Worm (Caenorhabditis elegans) whole organism, late embryonic: ENCODE results near the gene cyp-34A10.
A peak's percentile ranks its signal among the peaks of the same experiment; 100 is the strongest.

Source experiments
- C08G9.2 ChIP-seq: sonication (generic microtip); optimal IDR thresholded peaks from 2 replicates; lab custom pipeline; 2016; ENCODE audit warnings: mild to moderate bottlenecking, missing genetic modification characterization, moderate library complexity, missing compliant biosample characterization
- C38D4.7 ChIP-seq: fragments of 200-800 bp; sonication (Bioruptor generic); optimal IDR thresholded peaks from 2 replicates; lab custom pipeline; 2018; ENCODE audit warnings: mild to moderate bottlenecking, missing genetic modification characterization, moderate library complexity, missing compliant biosample characterization
- K02D7.2 ChIP-seq: sonication (generic microtip); optimal IDR thresholded peaks from 2 replicates; lab custom pipeline; 2017; ENCODE audit warnings: mild to moderate bottlenecking, missing genetic modification characterization, missing compliant biosample characterization
- T23F11.4 ChIP-seq: fragments of 200-800 bp; sonication (Bioruptor generic); optimal IDR thresholded peaks from 2 replicates; lab custom pipeline; 2018; ENCODE audit warnings: mild to moderate bottlenecking, missing genetic modification characterization, missing compliant biosample characterization
- Y22D7AL.16 ChIP-seq: sonication (generic microtip); optimal IDR thresholded peaks from 2 replicates; lab custom pipeline; 2016; ENCODE audit warnings: missing genetic modification characterization, missing compliant biosample characterization
- ahr-1 ChIP-seq: sonication (generic microtip); optimal IDR thresholded peaks from 2 replicates; lab custom pipeline; 2016; ENCODE audit warnings: missing genetic modification characterization, missing compliant biosample characterization
- ceh-14 ChIP-seq: sonication (generic microtip); optimal IDR thresholded peaks from 2 replicates; lab custom pipeline; 2016; ENCODE audit warnings: missing genotype, missing genetic modification characterization, missing compliant biosample characterization
- ceh-2 ChIP-seq: sonication (generic microtip); optimal IDR thresholded peaks from 2 replicates; lab custom pipeline; 2016; ENCODE audit warnings: missing genotype, missing genetic modification characterization, missing compliant biosample characterization
- ceh-22 ChIP-seq: sonication (generic microtip); optimal IDR thresholded peaks from 2 replicates; lab custom pipeline; 2017; ENCODE audit warnings: missing biosample characterization, missing genetic modification characterization
- ceh-45 ChIP-seq: fragments of 200-800 bp; sonication (Bioruptor generic); IDR thresholded peaks from 2 replicates; pipeline ENCODE4 v1.3.6; 2022; ENCODE audit warnings: missing genetic modification reagents, missing genetic modification characterization, missing compliant biosample characterization
- ceh-6 ChIP-seq: fragments of 200-800 bp; sonication (Bioruptor generic); optimal IDR thresholded peaks from 2 replicates; lab custom pipeline; 2018; ENCODE audit warnings: mild to moderate bottlenecking, missing genetic modification characterization, missing compliant biosample characterization
- dve-1 ChIP-seq: sonication (generic microtip); optimal IDR thresholded peaks from 2 replicates; lab custom pipeline; 2017; ENCODE audit warnings: antibody characterized with exemption, mild to moderate bottlenecking, missing genetic modification characterization, missing compliant biosample characterization
- elt-2 ChIP-seq: sonication (generic microtip); optimal IDR thresholded peaks from 2 replicates; lab custom pipeline; 2016; ENCODE audit warnings: missing genetic modification reagents, missing genetic modification characterization, missing compliant biosample characterization
- ets-4 ChIP-seq: sonication (generic microtip); optimal IDR thresholded peaks from 2 replicates; lab custom pipeline; 2016; ENCODE audit warnings: missing genetic modification characterization, missing compliant biosample characterization
- fax-1 ChIP-seq: sonication (generic microtip); optimal IDR thresholded peaks from 2 replicates; lab custom pipeline; 2016; ENCODE audit warnings: missing genotype, missing genetic modification characterization, missing compliant biosample characterization
- gmeb-2 ChIP-seq: sonication (generic microtip); optimal IDR thresholded peaks from 2 replicates; lab custom pipeline; 2016; ENCODE audit warnings: missing genetic modification characterization, inconsistent platforms, missing compliant biosample characterization
- hlh-30 ChIP-seq: sonication (generic microtip); optimal IDR thresholded peaks from 2 replicates; lab custom pipeline; 2017; ENCODE audit warnings: antibody characterized with exemption, missing genetic modification characterization, missing compliant biosample characterization; ENCODE audit not compliant: insufficient read depth
- hlh-6 ChIP-seq: sonication (generic microtip); optimal IDR thresholded peaks from 2 replicates; lab custom pipeline; 2016; ENCODE audit warnings: missing genotype, missing genetic modification characterization, missing compliant biosample characterization
- odd-2 ChIP-seq: sonication (generic microtip); optimal IDR thresholded peaks from 2 replicates; lab custom pipeline; 2017; ENCODE audit warnings: antibody characterized with exemption, mild to moderate bottlenecking, missing genetic modification characterization, missing compliant biosample characterization
- pag-3 ChIP-seq: sonication (generic microtip); optimal IDR thresholded peaks from 2 replicates; lab custom pipeline; 2016; ENCODE audit warnings: missing compliant biosample characterization, missing genetic modification characterization, borderline replicate concordance
- pat-9 ChIP-seq: fragments of 200-800 bp; sonication (Bioruptor generic); optimal IDR thresholded peaks from 2 replicates; lab custom pipeline; 2018; ENCODE audit warnings: mild to moderate bottlenecking, missing genetic modification characterization, moderate library complexity, missing compliant biosample characterization
- pax-1 ChIP-seq: fragments of 150-350 bp; optimal IDR thresholded peaks from 2 replicates; lab custom pipeline; 2014; ENCODE audit warnings: missing biosample characterization, missing genetic modification characterization
- pha-4 ChIP-seq: fragments of 150-350 bp; optimal IDR thresholded peaks from 2 replicates; lab custom pipeline; 2018; ENCODE audit warnings: missing biosample characterization, missing genetic modification reagents, missing genetic modification characterization
- pqm-1 ChIP-seq: sonication (generic microtip); optimal IDR thresholded peaks from 2 replicates; lab custom pipeline; 2016; ENCODE audit warnings: missing genetic modification characterization, missing compliant biosample characterization
- ref-2 ChIP-seq: sonication (generic microtip); optimal IDR thresholded peaks from 2 replicates; lab custom pipeline; 2016; ENCODE audit warnings: missing genetic modification characterization, missing compliant biosample characterization
- sox-2 ChIP-seq: fragments of 200-800 bp; sonication (Bioruptor generic); IDR thresholded peaks from 2 replicates; pipeline ENCODE4 v1.3.6; 2022; ENCODE audit warnings: missing genetic modification reagents, missing genetic modification characterization, missing compliant biosample characterization
- sox-4 ChIP-seq: sonication (generic microtip); optimal IDR thresholded peaks from 2 replicates; lab custom pipeline; 2017; ENCODE audit warnings: mild to moderate bottlenecking, missing genetic modification characterization, inconsistent platforms, missing compliant biosample characterization
- tbx-7 ChIP-seq: sonication (generic microtip); optimal IDR thresholded peaks from 2 replicates; lab custom pipeline; 2016; ENCODE audit warnings: missing genotype, missing genetic modification characterization, missing compliant biosample characterization
- unc-42 ChIP-seq: sonication (generic microtip); optimal IDR thresholded peaks from 2 replicates; lab custom pipeline; 2016; ENCODE audit warnings: missing genotype, missing genetic modification characterization, missing compliant biosample characterization
- unc-55 ChIP-seq: sonication (generic microtip); optimal IDR thresholded peaks from 2 replicates; lab custom pipeline; 2017; ENCODE audit warnings: missing biosample characterization, missing genetic modification reagents, missing genetic modification characterization
- ztf-16 ChIP-seq: sonication (generic microtip); optimal IDR thresholded peaks from 2 replicates; lab custom pipeline; 2017; ENCODE audit warnings: missing genetic modification characterization, missing compliant biosample characterization

The cyp-34A10 gene

ce11 chrV:3987616-3988015 lies 14.8 kb upstream of the cyp-34A10 start, which contains the start of gene nlp-28:
Gene nlp-28, plus strand, starts transcription at chrV:3987900.
- TF ChIP-seq hlh-30 (tag; lab: Kevin White, UChicago) (no peak), C08G9.2 (tag; lab: Kevin White, UChicago) (no peak), sox-2 (GFP tag; lab: Robert Waterston, UW) (no peak), dve-1 (tag; lab: Kevin White, UChicago) (no peak), ceh-6 (GFP tag; lab: Kevin White, UChicago) (no peak), elt-2 (no peak), sox-4 (tag; lab: Kevin White, UChicago) (no peak), unc-42 (tag; lab: Kevin White, UChicago) (no peak), ets-4 (no peak)

- TF ChIP-seq unc-42 (tag; lab: Kevin White, UChicago): no peak
- no peak for TF ChIP-seq gmeb-2 (tag; lab: Kevin White, UChicago)
- no peak for TF ChIP-seq ahr-1
- no peak for TF ChIP-seq pag-3 (tag; lab: Kevin White, UChicago)
- TF ChIP-seq pax-1: no peak
- no peak for TF ChIP-seq C08G9.2 (tag; lab: Kevin White, UChicago)
- no peak for TF ChIP-seq fax-1 (tag; lab: Kevin White, UChicago)
Measured at ce11 chrV:3985104-3985503, 12.3 kb upstream of the cyp-34A10 start.

DNA sequence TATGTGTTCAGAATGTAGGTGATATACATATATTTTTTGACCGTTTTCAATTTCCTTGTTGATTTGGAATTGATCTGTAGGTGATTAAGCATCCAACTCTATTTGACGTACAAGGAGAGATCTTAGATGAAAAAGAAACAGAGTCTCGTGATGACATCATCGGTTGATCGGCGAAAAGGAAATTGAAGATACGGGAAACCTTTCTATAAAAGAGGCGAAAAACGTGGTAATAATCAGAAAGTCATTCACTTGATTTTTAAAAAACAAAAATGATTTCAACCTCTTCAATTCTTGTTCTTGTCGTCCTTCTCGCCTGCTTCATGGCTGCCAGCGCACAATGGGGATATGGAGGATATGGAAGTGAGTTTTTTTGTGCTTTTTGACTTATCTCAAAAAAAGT lies 11.4 kb upstream of the cyp-34A10 start, which contains the start of gene nlp-29:
Gene nlp-29, plus strand, starts transcription at position 248 of the 400 bp plus-strand sequence.
- TF ChIP-seq dve-1 (tag; lab: Kevin White, UChicago) (peak; percentile 12), odd-2 (tag; lab: Kevin White, UChicago) (no peak)

- TF ChIP-seq K02D7.2 (tag; lab: Kevin White, UChicago) (no peak), gmeb-2 (tag; lab: Kevin White, UChicago) (no peak)
Measured at ce11 chrV:3981680-3982079, 8.9 kb upstream of the cyp-34A10 start, which contains the start of gene nlp-30. Gene nlp-30, plus strand, starts transcription at chrV:3981980.

- TF ChIP-seq C38D4.7 (GFP tag; lab: Kevin White, UChicago) (no peak), sox-4 (tag; lab: Kevin White, UChicago) (no peak)
Measured at ce11 chrV:3980228-3980933, 7.6 kb upstream of the cyp-34A10 start.

DNA sequence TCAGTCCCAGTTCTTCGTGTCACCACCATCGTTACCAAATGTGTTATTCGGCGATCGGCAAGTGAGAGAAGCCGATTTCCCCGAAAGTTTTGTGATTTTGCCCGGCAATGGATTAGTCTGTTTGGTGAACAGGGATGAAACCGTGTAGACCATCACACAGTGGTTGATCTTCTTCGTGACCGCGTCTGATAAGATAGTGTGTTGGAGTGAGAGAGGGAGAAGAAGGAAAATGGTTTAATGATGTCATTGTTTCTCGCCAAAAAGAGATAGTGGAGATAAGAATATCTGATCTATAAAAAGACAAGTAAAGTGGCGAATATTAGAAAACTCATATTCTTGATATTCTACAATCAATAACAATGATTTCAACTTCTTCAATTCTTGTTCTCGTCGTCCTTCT lies 7.0 kb upstream of the cyp-34A10 start, which contains the start of gene nlp-31:
Gene nlp-31, plus strand, starts transcription at position 237 of the 400 bp plus-strand sequence.
- peak; percentile 3 for TF ChIP-seq ref-2
- no peak for TF ChIP-seq ztf-16 (tag; lab: Kevin White, UChicago)
- peak; percentile 61 for TF ChIP-seq elt-2

ce11 chrV:3979053-3979452 lies 6.3 kb upstream of the cyp-34A10 start, which contains the start of gene nlp-34:
Gene nlp-34, minus strand, starts transcription at chrV:3979134.
- TF ChIP-seq tbx-7 (tag; lab: Kevin White, UChicago): no peak
- no peak for TF ChIP-seq pqm-1 (tag; lab: Kevin White, UChicago)
- TF ChIP-seq ceh-22 (tag; lab: Kevin White, UChicago): no peak
- no peak for TF ChIP-seq pat-9 (tag; lab: Kevin White, UChicago)
- no peak for TF ChIP-seq pax-1
- TF ChIP-seq pha-4 (tag; lab: Kevin White, UChicago): no peak
- TF ChIP-seq ceh-45 (GFP tag; lab: Robert Waterston, UW): no peak
- TF ChIP-seq Y22D7AL.16: no peak
- no peak for TF ChIP-seq elt-2
- TF ChIP-seq ceh-2: no peak
- no peak for TF ChIP-seq K02D7.2 (tag; lab: Kevin White, UChicago)
- no peak for TF ChIP-seq hlh-6
- no peak for TF ChIP-seq T23F11.4
- no peak for TF ChIP-seq ceh-14 (tag; lab: Kevin White, UChicago)
- no peak for TF ChIP-seq unc-55 (GFP tag; lab: Kevin White, UChicago)
